Worm (Caenorhabditis elegans) whole organism, L1 larva: ENCODE data around the gene algn-12.

Experiments used
- ceh-88 ChIP-seq: fragments of 200-800 bp; sonication (Bioruptor generic); IDR thresholded peaks from 2 replicates; pipeline ENCODE4 v1.3.6; 2022; ENCODE audit warnings: missing genetic modification characterization, missing compliant biosample characterization
- hpl-2 ChIP-seq: fragments of 150-350 bp; optimal IDR thresholded peaks from 2 replicates; lab custom pipeline; 2014; ENCODE audit warnings: missing biosample characterization, missing genetic modification reagents, missing genetic modification characterization
- lin-13 ChIP-seq: fragments of 150-350 bp; optimal IDR thresholded peaks from 2 replicates; lab custom pipeline; 2014; ENCODE audit warnings: missing biosample characterization, missing genetic modification reagents, missing genetic modification characterization
- mep-1 ChIP-seq: fragments of 150-350 bp; optimal IDR thresholded peaks from 2 replicates; lab custom pipeline; 2014; ENCODE audit warnings: missing biosample characterization, missing genetic modification characterization
- tlp-1 ChIP-seq: fragments of 150-350 bp; optimal IDR thresholded peaks from 2 replicates; lab custom pipeline; 2014; ENCODE audit warnings: missing biosample characterization, missing genetic modification characterization
- unc-130 ChIP-seq: fragments of 150-350 bp; optimal IDR thresholded peaks from 2 replicates; lab custom pipeline; 2017; ENCODE audit warnings: missing biosample characterization, missing genetic modification characterization, inconsistent platforms
- unc-62 ChIP-seq: fragments of 150-350 bp; optimal IDR thresholded peaks from 2 replicates; lab custom pipeline; 2014; ENCODE audit warnings: missing biosample characterization, missing genetic modification reagents, missing genetic modification characterization
- ztf-11 ChIP-seq, 2 experiments: sonication (generic microtip); optimal IDR thresholded peaks; 2 replicates each; lab custom pipeline; 2016 to 2017; ENCODE audit warnings: missing genetic modification characterization in 2 of 2, missing biosample characterization in 1 of 2, missing compliant biosample characterization in 1 of 2

ce11 chrV:8027429-8028142 is 7.3 kb upstream of the algn-12 start:
- no peak for TF ChIP-seq ztf-11 (tag; optimal IDR thresholded peaks at IDR 0.05; lab: Kevin White, UChicago)
- no peak for TF ChIP-seq lin-13 (GFP tag; lab: Kevin White, UChicago)
- no peak for TF ChIP-seq tlp-1 (tag; lab: Kevin White, UChicago)
- TF ChIP-seq mep-1 (tag; lab: Kevin White, UChicago): no peak
- TF ChIP-seq unc-130 (tag; lab: Kevin White, UChicago): no peak
- no peak for TF ChIP-seq ceh-88 (GFP tag; lab: Robert Waterston, UW)
- no peak for TF ChIP-seq hpl-2 (GFP tag; lab: Kevin White, UChicago)
- no peak for TF ChIP-seq unc-62 (GFP tag; lab: Kevin White, UChicago)
